Worm (Caenorhabditis elegans) whole organism, mixed stage, embryonic: ENCODE measurements around the gene Y54G11A.1.

Experiments used
- M03D4.4 ChIP-seq: sonication (generic microtip); optimal IDR thresholded peaks from 2 replicates; lab custom pipeline; 2017; ENCODE audit warnings: mild to moderate bottlenecking, missing genetic modification characterization, missing compliant biosample characterization
- bed-3 ChIP-seq: fragments of 200-800 bp; sonication (Bioruptor generic); optimal IDR thresholded peaks from 3 replicates; lab custom pipeline; 2018; ENCODE audit warnings: mild to moderate bottlenecking, missing genetic modification characterization, moderate library complexity, missing compliant biosample characterization
- blmp-1 ChIP-seq: fragments of 150-350 bp; optimal IDR thresholded peaks from 2 replicates; lab custom pipeline; 2014; ENCODE audit warnings: missing biosample characterization, missing genetic modification characterization
- ceh-39 ChIP-seq: fragments of 150-350 bp; optimal IDR thresholded peaks from 2 replicates; lab custom pipeline; 2014; ENCODE audit warnings: missing biosample characterization, missing genetic modification characterization
- ceh-43 ChIP-seq: fragments of 200-800 bp; sonication (Bioruptor generic); optimal IDR thresholded peaks from 2 replicates; lab custom pipeline; 2018; ENCODE audit warnings: mild to moderate bottlenecking, missing genetic modification characterization, moderate library complexity, missing compliant biosample characterization
- ceh-83 ChIP-seq: fragments of 200-800 bp; sonication (Bioruptor generic); optimal IDR thresholded peaks from 2 replicates; lab custom pipeline; 2018; ENCODE audit warnings: mild to moderate bottlenecking, missing genetic modification characterization, missing compliant biosample characterization
- ces-1 ChIP-seq: fragments of 150-350 bp; optimal IDR thresholded peaks from 2 replicates; lab custom pipeline; 2014; ENCODE audit warnings: missing biosample characterization, missing genetic modification reagents, missing genetic modification characterization
- cnd-1 ChIP-seq: fragments of 200-800 bp; sonication (Bioruptor generic); optimal IDR thresholded peaks from 2 replicates; lab custom pipeline; 2018; ENCODE audit warnings: mild to moderate bottlenecking, missing genetic modification characterization, missing compliant biosample characterization
- drap-1 ChIP-seq: fragments of 200-800 bp; sonication (Bioruptor generic); optimal IDR thresholded peaks from 3 replicates; lab custom pipeline; 2018; ENCODE audit warnings: mild to moderate bottlenecking, missing genetic modification characterization, missing compliant biosample characterization
- elt-3 ChIP-seq: fragments of 150-350 bp; optimal IDR thresholded peaks from 2 replicates; lab custom pipeline; 2014; ENCODE audit warnings: missing biosample characterization, missing genetic modification characterization
- flh-1 ChIP-seq: fragments of 200-800 bp; sonication (Bioruptor generic); optimal IDR thresholded peaks from 2 replicates; lab custom pipeline; 2018; ENCODE audit warnings: mild to moderate bottlenecking, missing genetic modification characterization, moderate library complexity, missing compliant biosample characterization
- ham-2 ChIP-seq: fragments of 200-800 bp; sonication (Bioruptor generic); optimal IDR thresholded peaks from 2 replicates; lab custom pipeline; 2018; ENCODE audit warnings: mild to moderate bottlenecking, missing genetic modification characterization, missing compliant biosample characterization
- hlh-1 ChIP-seq: fragments of 150-350 bp; optimal IDR thresholded peaks from 2 replicates; lab custom pipeline; 2014; ENCODE audit warnings: missing biosample characterization, missing genetic modification reagents, missing genetic modification characterization
- lin-13 ChIP-seq: fragments of 150-350 bp; optimal IDR thresholded peaks from 2 replicates; lab custom pipeline; 2014; ENCODE audit warnings: missing biosample characterization, missing genetic modification characterization
- lin-32 ChIP-seq: fragments of 200-800 bp; sonication (Bioruptor generic); optimal IDR thresholded peaks from 2 replicates; lab custom pipeline; 2018; ENCODE audit warnings: mild to moderate bottlenecking, missing genetic modification characterization, missing compliant biosample characterization
- lsy-2 ChIP-seq: fragments of 150-350 bp; optimal IDR thresholded peaks from 2 replicates; lab custom pipeline; 2014; ENCODE audit warnings: missing biosample characterization, missing genetic modification characterization
- mab-5 ChIP-seq: fragments of 150-350 bp; optimal IDR thresholded peaks from 2 replicates; lab custom pipeline; 2014; ENCODE audit warnings: missing biosample characterization, missing genetic modification characterization
- mep-1 ChIP-seq: fragments of 150-350 bp; optimal IDR thresholded peaks from 2 replicates; lab custom pipeline; 2017; ENCODE audit warnings: missing biosample characterization, missing genetic modification reagents, missing genetic modification characterization, inconsistent platforms
- mls-2 ChIP-seq: sonication (generic microtip); optimal IDR thresholded peaks from 2 replicates; lab custom pipeline; 2016; ENCODE audit warnings: mild to moderate bottlenecking, missing genetic modification characterization, moderate library complexity, missing compliant biosample characterization
- nhr-2 ChIP-seq: fragments of 150-350 bp; optimal IDR thresholded peaks from 2 replicates; lab custom pipeline; 2014; ENCODE audit warnings: missing biosample characterization, missing genetic modification characterization
- nhr-237 ChIP-seq: fragments of 150-350 bp; optimal IDR thresholded peaks from 2 replicates; lab custom pipeline; 2014; ENCODE audit warnings: missing biosample characterization, missing genetic modification characterization
- nhr-28 ChIP-seq: fragments of 150-350 bp; optimal IDR thresholded peaks from 2 replicates; lab custom pipeline; 2014; ENCODE audit warnings: missing biosample characterization, missing genetic modification characterization
- nhr-76 ChIP-seq: sonication (generic microtip); optimal IDR thresholded peaks from 2 replicates; lab custom pipeline; 2017; ENCODE audit warnings: missing biosample characterization, missing genetic modification characterization
- pha-4 ChIP-seq: fragments of 150-350 bp; optimal IDR thresholded peaks from 2 replicates; lab custom pipeline; 2018; ENCODE audit warnings: missing biosample characterization, missing genetic modification reagents, missing genetic modification characterization
- sem-2 ChIP-seq: fragments of 200-800 bp; sonication (Bioruptor generic); optimal IDR thresholded peaks from 2 replicates; lab custom pipeline; 2018; ENCODE audit warnings: mild to moderate bottlenecking, missing genetic modification characterization, missing compliant biosample characterization
- snpc-4 ChIP-seq: fragments of 150-350 bp; optimal IDR thresholded peaks from 2 replicates; lab custom pipeline; 2014; ENCODE audit warnings: missing biosample characterization, missing genetic modification characterization
- sptf-1 ChIP-seq: sonication (generic microtip); optimal IDR thresholded peaks from 2 replicates; lab custom pipeline; 2017; ENCODE audit warnings: mild to moderate bottlenecking, missing genetic modification characterization, moderate library complexity, missing compliant biosample characterization
- tbx-8 ChIP-seq: fragments of 200-800 bp; sonication (Bioruptor generic); optimal IDR thresholded peaks from 2 replicates; lab custom pipeline; 2018; ENCODE audit warnings: mild to moderate bottlenecking, missing genetic modification characterization, moderate library complexity, missing compliant biosample characterization
- unc-120 ChIP-seq: sonication (generic microtip); optimal IDR thresholded peaks from 2 replicates; lab custom pipeline; 2017; ENCODE audit warnings: missing genetic modification characterization, missing compliant biosample characterization; ENCODE audit not compliant: poor library complexity, severe bottlenecking
- unc-39 ChIP-seq: fragments of 150-350 bp; optimal IDR thresholded peaks from 2 replicates; lab custom pipeline; 2014; ENCODE audit warnings: missing biosample characterization, missing genetic modification characterization
- unc-62 ChIP-seq: fragments of 150-350 bp; optimal IDR thresholded peaks from 2 replicates; lab custom pipeline; 2014; ENCODE audit warnings: missing biosample characterization, missing genetic modification reagents, missing genetic modification characterization
- zip-8 ChIP-seq: fragments of 150-350 bp; optimal IDR thresholded peaks from 2 replicates; lab custom pipeline; 2014; ENCODE audit warnings: missing biosample characterization, missing genetic modification characterization
- ztf-11 ChIP-seq: fragments of 150-350 bp; optimal IDR thresholded peaks from 2 replicates; lab custom pipeline; 2014; ENCODE audit warnings: missing biosample characterization, missing genetic modification characterization

Y54G11A.1 gene

ce11 chrII:14250147-14250965 is 18.6 kb downstream of the Y54G11A.1 start, which contains the start of gene hmg-1.1:
Gene hmg-1.1 (plus strand): TSS chrII:14250695.
- TF ChIP-seq unc-62 (GFP tag; lab: Kevin White, UChicago) (peak; percentile 25), drap-1 (peak; percentile 83), elt-3 (tag; lab: Kevin White, UChicago) (no peak), flh-1 (GFP tag; lab: Kevin White, UChicago) (peak; percentile 53), mep-1 (tag; lab: Kevin White, UChicago) (peak; percentile 63), cnd-1 (tag; lab: Kevin White, UChicago) (peak; percentile 73), ces-1 (GFP tag; lab: Kevin White, UChicago) (peak; percentile 22), pha-4 (peak; percentile 77), lin-32 (GFP tag; lab: Kevin White, UChicago) (peak; percentile 50), snpc-4 (tag; lab: Kevin White, UChicago) (no peak), ham-2 (GFP tag; lab: Kevin White, UChicago) (peak; percentile 97), sem-2 (GFP tag; lab: Kevin White, UChicago) (peak; percentile 54), nhr-237 (tag; lab: Kevin White, UChicago) (peak; percentile 65), nhr-76 (tag; lab: Kevin White, UChicago) (peak; percentile 52), bed-3 (GFP tag; lab: Kevin White, UChicago) (peak; percentile 9), lsy-2 (tag; lab: Kevin White, UChicago) (peak; percentile 26), ztf-11 (peak; percentile 41), nhr-28 (tag; lab: Kevin White, UChicago) (no peak), tbx-8 (no peak), zip-8 (tag; lab: Kevin White, UChicago) (no peak), unc-120 (tag; lab: Kevin White, UChicago) (peak; percentile 97), ceh-43 (GFP tag; lab: Kevin White, UChicago) (no peak), sptf-1 (tag; lab: Kevin White, UChicago) (peak; percentile 78), M03D4.4 (peak; percentile 81), mls-2 (tag; lab: Kevin White, UChicago) (peak; percentile 90), ceh-39 (no peak), mab-5 (tag; lab: Kevin White, UChicago) (no peak), hlh-1 (peak; percentile 62), lin-13 (peak; percentile 84)
- TF ChIP-seq, all 35 proteins: peak for 21

DNA sequence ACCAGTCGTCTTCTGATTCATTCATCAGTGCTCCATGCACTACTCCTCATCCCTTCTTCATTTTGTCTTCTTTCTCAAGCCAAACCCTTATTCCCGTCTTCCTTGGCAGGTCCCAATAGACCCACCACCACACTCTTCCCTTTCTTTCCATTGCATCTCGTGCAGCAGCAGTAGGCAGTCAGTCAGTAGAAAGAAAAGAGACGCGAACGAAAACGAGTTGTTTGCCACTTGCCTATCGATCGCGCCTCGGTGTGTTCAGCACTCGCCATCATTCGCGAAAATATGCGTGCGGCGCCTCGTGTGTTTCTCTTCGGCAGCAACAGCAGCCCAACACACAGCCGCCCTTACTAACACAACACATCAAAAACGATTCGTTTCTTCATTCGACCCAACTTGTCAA is 19.5 kb downstream of the Y54G11A.1 start:
- peak; percentile 34 for TF ChIP-seq mep-1 (tag; lab: Kevin White, UChicago)
- TF ChIP-seq lin-13 = peak; percentile 50
- TF ChIP-seq cnd-1 (tag; lab: Kevin White, UChicago) = peak; percentile 49
- TF ChIP-seq ceh-43 (GFP tag; lab: Kevin White, UChicago) = no peak
- no peak for TF ChIP-seq ham-2 (GFP tag; lab: Kevin White, UChicago)
- peak; percentile 27 for TF ChIP-seq drap-1
- TF ChIP-seq nhr-76 (tag; lab: Kevin White, UChicago) = peak; percentile 22
- peak; percentile 17 for TF ChIP-seq lsy-2 (tag; lab: Kevin White, UChicago)
- TF ChIP-seq sptf-1 (tag; lab: Kevin White, UChicago) = peak; percentile 46
- no peak for TF ChIP-seq unc-120 (tag; lab: Kevin White, UChicago)
- peak; percentile 36 for TF ChIP-seq ceh-83 (GFP tag; lab: Kevin White, UChicago)
- peak; percentile 31 for TF ChIP-seq ces-1 (GFP tag; lab: Kevin White, UChicago)
- no peak for TF ChIP-seq blmp-1
- TF ChIP-seq M03D4.4 = peak; percentile 21
- TF ChIP-seq ztf-11 = peak; percentile 49
- peak; percentile 14 for TF ChIP-seq pha-4
- peak; percentile 62 for TF ChIP-seq sem-2 (GFP tag; lab: Kevin White, UChicago)
- TF ChIP-seq lin-32 (GFP tag; lab: Kevin White, UChicago) = peak; percentile 26
- peak; percentile 56 for TF ChIP-seq hlh-1
- TF ChIP-seq unc-39 (tag; lab: Kevin White, UChicago) = no peak
- TF ChIP-seq, all 35 proteins: peak for 15

- TF ChIP-seq pha-4 = no peak
- no peak for TF ChIP-seq unc-120 (tag; lab: Kevin White, UChicago)
- TF ChIP-seq unc-62 (GFP tag; lab: Kevin White, UChicago) = peak; percentile 16
- TF ChIP-seq hlh-1 = peak; percentile 79
- TF ChIP-seq mab-5 (tag; lab: Kevin White, UChicago) = no peak
- peak; percentile 26 for TF ChIP-seq sem-2 (GFP tag; lab: Kevin White, UChicago)
- TF ChIP-seq ham-2 (GFP tag; lab: Kevin White, UChicago) = peak; percentile 35
- TF ChIP-seq elt-3 (tag; lab: Kevin White, UChicago) = no peak
- no peak for TF ChIP-seq blmp-1
- no peak for TF ChIP-seq drap-1
- TF ChIP-seq mls-2 (tag; lab: Kevin White, UChicago) = peak; percentile 63
- TF ChIP-seq bed-3 (GFP tag; lab: Kevin White, UChicago) = no peak
- no peak for TF ChIP-seq tbx-8
- TF ChIP-seq nhr-2 = peak; percentile 76
- TF ChIP-seq ztf-11 = peak; percentile 70
- TF ChIP-seq snpc-4 (tag; lab: Kevin White, UChicago) = no peak
- TF ChIP-seq mep-1 (tag; lab: Kevin White, UChicago) = peak; percentile 60
- no peak for TF ChIP-seq M03D4.4
- TF ChIP-seq unc-39 (tag; lab: Kevin White, UChicago) = no peak
- TF ChIP-seq nhr-76 (tag; lab: Kevin White, UChicago) = no peak
- TF ChIP-seq lsy-2 (tag; lab: Kevin White, UChicago) = no peak
- TF ChIP-seq ces-1 (GFP tag; lab: Kevin White, UChicago) = no peak
- peak; percentile 93 for TF ChIP-seq cnd-1 (tag; lab: Kevin White, UChicago)
- TF ChIP-seq ceh-43 (GFP tag; lab: Kevin White, UChicago) = no peak
- TF ChIP-seq nhr-237 (tag; lab: Kevin White, UChicago) = no peak
- peak; percentile 14 for TF ChIP-seq flh-1 (GFP tag; lab: Kevin White, UChicago)
- no peak for TF ChIP-seq zip-8 (tag; lab: Kevin White, UChicago)
- TF ChIP-seq sptf-1 (tag; lab: Kevin White, UChicago) = peak; percentile 57
- peak; percentile 95 for TF ChIP-seq lin-32 (GFP tag; lab: Kevin White, UChicago)
- no peak for TF ChIP-seq lin-13
- TF ChIP-seq ceh-83 (GFP tag; lab: Kevin White, UChicago) = peak; percentile 23
- no peak for TF ChIP-seq nhr-28 (tag; lab: Kevin White, UChicago)
- TF ChIP-seq, all 35 proteins: peak for 13
Observed at ce11 chrII:14247748-14248502, 21.1 kb downstream of the Y54G11A.1 start.
